Fruit fly (Drosophila melanogaster) whole organism, embryonic: Measurements from ENCODE around the gene CG43367.

Experiments used
- CG10147 ChIP-seq: fragments of 200-800 bp; sonication (Bioruptor generic); optimal IDR thresholded peaks from 2 replicates; lab custom pipeline; 2019; ENCODE audit warnings: missing biosample characterization, mild to moderate bottlenecking, missing genetic modification characterization, moderate library complexity
- CG11085 ChIP-seq: fragments of 200-800 bp; sonication (Bioruptor generic); IDR thresholded peaks from 2 replicates; pipeline ENCODE4 v1.3.6; 2022; ENCODE audit warnings: missing biosample characterization, missing genetic modification characterization
- CG11247 ChIP-seq: fragments of 200-800 bp; sonication (Bioruptor generic); IDR thresholded peaks from 2 replicates; pipeline ENCODE4 v1.3.6; 2022; ENCODE audit warnings: missing biosample characterization, missing genetic modification characterization
- CG11695 ChIP-seq: fragments of 200-800 bp; sonication (Bioruptor generic); IDR thresholded peaks from 3 replicates; pipeline ENCODE4 v1.3.6; 2022; ENCODE audit warnings: missing biosample characterization, missing genetic modification characterization
- CG12236 ChIP-seq: fragments of 200-800 bp; sonication (Bioruptor generic); optimal IDR thresholded peaks from 2 replicates; lab custom pipeline; 2016; ENCODE audit warnings: missing biosample characterization, missing genetic modification characterization
- CG12299 ChIP-seq: fragments of 200-800 bp; sonication (Bioruptor generic); optimal IDR thresholded peaks from 2 replicates; lab custom pipeline; 2018; ENCODE audit warnings: missing biosample characterization, mild to moderate bottlenecking, missing genetic modification characterization
- CG1233 ChIP-seq: fragments of 200-800 bp; sonication (Bioruptor generic); optimal IDR thresholded peaks from 4 replicates; lab custom pipeline; 2018; ENCODE audit warnings: missing biosample characterization, mild to moderate bottlenecking, missing genetic modification characterization
- CG14014 ChIP-seq: fragments of 200-800 bp; sonication (Bioruptor generic); IDR thresholded peaks from 2 replicates; pipeline ENCODE4 v1.3.6; 2022; ENCODE audit warnings: missing biosample characterization, missing genetic modification characterization
- CG15073 ChIP-seq: fragments of 200-800 bp; sonication (Bioruptor generic); optimal IDR thresholded peaks from 2 replicates; lab custom pipeline; 2016; ENCODE audit warnings: missing biosample characterization, missing genetic modification characterization
- CG15601 ChIP-seq: fragments of 200-800 bp; sonication (Bioruptor generic); optimal IDR thresholded peaks from 3 replicates; lab custom pipeline; 2019; ENCODE audit warnings: missing biosample characterization, mild to moderate bottlenecking, missing genetic modification characterization, moderate library complexity
- CG1603 ChIP-seq: fragments of 200-800 bp; sonication (Bioruptor generic); optimal IDR thresholded peaks from 2 replicates; lab custom pipeline; 2019; ENCODE audit warnings: missing biosample characterization, mild to moderate bottlenecking, missing genetic modification characterization, moderate library complexity
- CG1792 ChIP-seq: fragments of 200-800 bp; sonication (Bioruptor generic); optimal IDR thresholded peaks from 2 replicates; lab custom pipeline; 2016; ENCODE audit warnings: missing biosample characterization, missing genetic modification characterization
- CG2678 ChIP-seq: fragments of 200-800 bp; sonication (Bioruptor generic); optimal IDR thresholded peaks from 3 replicates; lab custom pipeline; 2019; ENCODE audit warnings: missing biosample characterization, mild to moderate bottlenecking, missing genetic modification characterization, moderate library complexity
- CG30020 ChIP-seq: fragments of 200-800 bp; optimal IDR thresholded peaks from 2 replicates; lab custom pipeline; 2019; ENCODE audit warnings: missing biosample characterization, mild to moderate bottlenecking, missing genetic modification characterization, moderate library complexity
- CG31224 ChIP-seq: fragments of 200-800 bp; sonication (Bioruptor generic); IDR thresholded peaks from 2 replicates; pipeline ENCODE4 v1.3.6; 2022; ENCODE audit warnings: missing biosample characterization, missing genetic modification characterization
- CG6175 ChIP-seq: fragments of 200-800 bp; sonication (Bioruptor generic); IDR thresholded peaks from 3 replicates; pipeline ENCODE4 v1.3.6; 2022; ENCODE audit warnings: missing biosample characterization, missing genetic modification characterization
- CG6272 ChIP-seq: fragments of 200-800 bp; sonication (Bioruptor generic); IDR thresholded peaks from 2 replicates; pipeline ENCODE4 v1.3.6; 2022; ENCODE audit warnings: missing biosample characterization, missing genetic modification characterization
- CG6813 ChIP-seq: fragments of 200-800 bp; sonication (Bioruptor generic); optimal IDR thresholded peaks from 2 replicates; lab custom pipeline; 2017; ENCODE audit warnings: missing biosample characterization, missing genetic modification characterization, mild to moderate bottlenecking, moderate library complexity, missing genetic modification reagents
- CG8765 ChIP-seq: fragments of 200-800 bp; sonication (Bioruptor generic); IDR thresholded peaks from 2 replicates; pipeline ENCODE4 v1.3.6; 2022; ENCODE audit warnings: missing biosample characterization, missing genetic modification characterization
- CG9817 ChIP-seq: fragments of 200-800 bp; sonication (Bioruptor generic); optimal IDR thresholded peaks from 2 replicates; lab custom pipeline; 2018; ENCODE audit warnings: missing biosample characterization, mild to moderate bottlenecking, missing genetic modification characterization, moderate library complexity
- Deaf1 ChIP-seq: fragments of 200-800 bp; optimal IDR thresholded peaks from 3 replicates; lab custom pipeline; 2019; ENCODE audit warnings: missing biosample characterization, mild to moderate bottlenecking, missing genetic modification characterization, moderate library complexity
- Dek ChIP-seq: fragments of 200-800 bp; sonication (Bioruptor generic); optimal IDR thresholded peaks from 3 replicates; lab custom pipeline; 2019; ENCODE audit warnings: missing biosample characterization, mild to moderate bottlenecking, missing genetic modification characterization, moderate library complexity
- Dll ChIP-seq: fragments of 200-800 bp; sonication (Bioruptor generic); IDR thresholded peaks from 4 replicates; pipeline ENCODE4 v1.3.6; 2022; ENCODE audit warnings: missing biosample characterization, missing genetic modification characterization; ENCODE audit not compliant: partially characterized antibody
- Doc3 ChIP-seq: fragments of 200-800 bp; sonication (Bioruptor generic); IDR thresholded peaks from 3 replicates; pipeline ENCODE4 v1.3.6; 2022; ENCODE audit warnings: missing biosample characterization, missing genetic modification characterization; ENCODE audit not compliant: partially characterized antibody
- ERR ChIP-seq: fragments of 200-800 bp; sonication (Bioruptor generic); optimal IDR thresholded peaks from 2 replicates; lab custom pipeline; 2016; ENCODE audit warnings: missing biosample characterization, missing genetic modification characterization
- Ets65A ChIP-seq: fragments of 200-800 bp; sonication (Bioruptor generic); peaks from one replicate; lab custom pipeline; 2016; ENCODE audit warnings: missing biosample characterization, missing genetic modification characterization
- Ets97D ChIP-seq: fragments of 200-800 bp; sonication (Bioruptor generic); optimal IDR thresholded peaks from 3 replicates; lab custom pipeline; 2016; ENCODE audit warnings: missing biosample characterization, missing genetic modification characterization
- HLH54F ChIP-seq: fragments of 200-800 bp; sonication (Bioruptor generic); optimal IDR thresholded peaks from 3 replicates; lab custom pipeline; 2016; ENCODE audit warnings: missing biosample characterization, missing genetic modification characterization
- HLHmδ ChIP-seq: fragments of 200-800 bp; sonication (Bioruptor generic); optimal IDR thresholded peaks from 2 replicates; lab custom pipeline; 2018; ENCODE audit warnings: missing biosample characterization, mild to moderate bottlenecking, missing genetic modification characterization, moderate library complexity
- Hey ChIP-seq: fragments of 200-800 bp; sonication (Bioruptor generic); optimal IDR thresholded peaks from 3 replicates; lab custom pipeline; 2018; ENCODE audit warnings: missing biosample characterization, mild to moderate bottlenecking, missing genetic modification characterization
- Hr3 ChIP-seq: fragments of 200-800 bp; sonication (Bioruptor generic); optimal IDR thresholded peaks from 3 replicates; lab custom pipeline; 2016; ENCODE audit warnings: missing biosample characterization, missing genetic modification characterization
- MTF-1 ChIP-seq: fragments of 200-800 bp; sonication (Bioruptor generic); optimal IDR thresholded peaks from 2 replicates; lab custom pipeline; 2018; ENCODE audit warnings: missing biosample characterization, mild to moderate bottlenecking, missing genetic modification characterization, borderline replicate concordance
- NC2α ChIP-seq: fragments of 200-800 bp; sonication (Bioruptor generic); optimal IDR thresholded peaks from 2 replicates; lab custom pipeline; 2016; ENCODE audit warnings: missing biosample characterization, missing genetic modification characterization
- Opbp ChIP-seq: fragments of 200-800 bp; sonication (Bioruptor generic); IDR thresholded peaks from 3 replicates; pipeline ENCODE4 v1.3.6; 2022; ENCODE audit warnings: missing biosample characterization, missing genetic modification characterization; ENCODE audit not compliant: partially characterized antibody
- Side ChIP-seq: fragments of 200-800 bp; sonication (Bioruptor generic); optimal IDR thresholded peaks from 2 replicates; lab custom pipeline; 2016; ENCODE audit warnings: missing biosample characterization, missing genetic modification characterization
- Six4 ChIP-seq: fragments of 200-800 bp; sonication (Bioruptor generic); optimal IDR thresholded peaks from 2 replicates; lab custom pipeline; 2016; ENCODE audit warnings: missing biosample characterization, missing genetic modification characterization
- bbx ChIP-seq: fragments of 200-800 bp; sonication (Bioruptor generic); IDR thresholded peaks from 2 replicates; pipeline ENCODE4 v1.3.6; 2022; ENCODE audit warnings: missing biosample characterization, missing genetic modification characterization; ENCODE audit not compliant: partially characterized antibody
- crc ChIP-seq: fragments of 200-800 bp; sonication (Bioruptor generic); optimal IDR thresholded peaks from 2 replicates; lab custom pipeline; 2016; ENCODE audit warnings: missing biosample characterization, missing genetic modification characterization
- crol ChIP-seq: fragments of 200-800 bp; sonication (Bioruptor generic); IDR thresholded peaks from 2 replicates; pipeline ENCODE4 v1.3.6; 2022; ENCODE audit warnings: missing biosample characterization, missing genetic modification characterization
- cwo ChIP-seq: fragments of 200-800 bp; sonication (Bioruptor generic); optimal IDR thresholded peaks from 3 replicates; lab custom pipeline; 2017; ENCODE audit warnings: missing biosample characterization, missing genetic modification characterization, mild to moderate bottlenecking, moderate library complexity, missing genetic modification reagents
- eyg ChIP-seq: fragments of 200-800 bp; sonication (Bioruptor generic); optimal IDR thresholded peaks from 3 replicates; lab custom pipeline; 2016; ENCODE audit warnings: missing biosample characterization, missing genetic modification characterization
- fd102C ChIP-seq: fragments of 200-800 bp; sonication (Bioruptor generic); optimal IDR thresholded peaks from 2 replicates; lab custom pipeline; 2018; ENCODE audit warnings: missing biosample characterization, mild to moderate bottlenecking, missing genetic modification characterization, moderate library complexity
- gcm ChIP-seq: fragments of 200-800 bp; sonication (Bioruptor generic); optimal IDR thresholded peaks from 2 replicates; lab custom pipeline; 2019; ENCODE audit warnings: missing biosample characterization, mild to moderate bottlenecking, missing genetic modification characterization, moderate library complexity
- grau ChIP-seq: fragments of 200-800 bp; optimal IDR thresholded peaks from 3 replicates; lab custom pipeline; 2019; ENCODE audit warnings: missing biosample characterization, mild to moderate bottlenecking, missing genetic modification characterization, moderate library complexity
- gsb-n ChIP-seq: fragments of 200-800 bp; sonication (Bioruptor generic); optimal IDR thresholded peaks from 3 replicates; lab custom pipeline; 2018; ENCODE audit warnings: missing biosample characterization, mild to moderate bottlenecking, missing genetic modification characterization
- ken ChIP-seq: fragments of 200-800 bp; sonication (Bioruptor generic); IDR thresholded peaks from 3 replicates; pipeline ENCODE4 v1.3.6; 2022; ENCODE audit warnings: missing biosample characterization, missing genetic modification characterization
- lab ChIP-seq: fragments of 200-800 bp; sonication (Bioruptor generic); optimal IDR thresholded peaks from 3 replicates; lab custom pipeline; 2017; ENCODE audit warnings: missing biosample characterization, missing genetic modification characterization, mild to moderate bottlenecking, moderate library complexity, missing genetic modification reagents
- pita ChIP-seq: fragments of 200-800 bp; sonication (Bioruptor generic); optimal IDR thresholded peaks from 2 replicates; lab custom pipeline; 2017; ENCODE audit warnings: missing biosample characterization, mild to moderate bottlenecking, missing genetic modification characterization
- sens-2 ChIP-seq: fragments of 200-800 bp; sonication (Bioruptor generic); IDR thresholded peaks from 2 replicates; pipeline ENCODE4 v1.3.6; 2022; ENCODE audit warnings: missing biosample characterization, missing genetic modification characterization
- slou ChIP-seq: fragments of 200-800 bp; sonication (Bioruptor generic); optimal IDR thresholded peaks from 3 replicates; lab custom pipeline; 2016; ENCODE audit warnings: missing biosample characterization, missing genetic modification characterization
- toy ChIP-seq: fragments of 200-800 bp; sonication (Bioruptor generic); IDR thresholded peaks from 2 replicates; pipeline ENCODE4 v1.3.6; 2022; ENCODE audit warnings: missing biosample characterization, missing genetic modification characterization
- yki ChIP-seq: fragments of >200 bp; optimal IDR thresholded peaks from 3 replicates; lab custom pipeline; 2018

CG43367 gene

DNA sequence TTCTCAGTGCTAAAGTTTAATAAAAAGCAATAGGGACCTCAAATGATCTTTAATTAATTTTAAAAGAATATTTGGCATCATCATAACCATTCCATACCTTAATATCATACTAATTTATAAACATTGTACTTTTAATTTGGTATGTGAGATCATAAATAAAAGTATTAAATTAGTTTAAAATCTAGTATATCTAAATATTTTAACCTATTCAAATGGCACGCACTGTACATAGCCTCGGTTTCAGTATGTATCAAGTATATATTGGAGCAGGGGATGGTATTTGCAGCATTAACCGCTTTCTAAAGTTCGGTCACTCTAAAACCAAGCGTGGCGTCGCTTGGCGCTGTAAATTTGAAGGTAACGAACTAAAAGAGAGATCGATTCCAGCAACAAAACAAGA, 48.6 kb downstream of the CG43367 start, which contains the start of gene pav (continued):
- TF ChIP-seq cwo (GFP tag; lab: Kevin White, UChicago) (no peak), CG10147 (GFP tag; lab: Kevin White, UChicago) (no peak), CG2678 (no peak), Opbp (GFP tag; lab: Robert Waterston, UW) (0 out of 3 replicates have a peak, but pooled peaks have one; percentile 6), CG11085 (0 out of 2 replicates have a peak, but pooled peaks have one; percentile 11), Hr3 (GFP tag; lab: Kevin White, UChicago) (peak; percentile 18), bbx (GFP tag; lab: Robert Waterston, UW) (no peak), CG1792 (GFP tag; lab: Kevin White, UChicago) (no peak), Hey (tag; lab: Kevin White, UChicago) (no peak), gcm (GFP tag; lab: Kevin White, UChicago) (no peak), Ets97D (GFP tag; lab: Kevin White, UChicago) (peak; percentile 42), Dek (peak; percentile 35), crol (no peak), CG15073 (no peak), CG11695 (peak; percentile 80), sens-2 (GFP tag; lab: Robert Waterston, UW) (no peak), Six4 (GFP tag; lab: Kevin White, UChicago) (no peak), CG15601 (no peak), ERR (GFP tag; lab: Kevin White, UChicago) (no peak), Ets65A (GFP tag; lab: Kevin White, UChicago) (no peak), slou (no peak), pita (no peak), Dll (GFP tag; lab: Robert Waterston, UW) (no peak), CG6813 (GFP tag; lab: Kevin White, UChicago) (no peak), CG31224 (GFP tag; lab: Robert Waterston, UW) (no peak), gsb-n (tag; lab: Kevin White, UChicago) (no peak), CG1603 (no peak), MTF-1 (GFP tag; lab: Kevin White, UChicago) (no peak), CG8765 (no peak), NC2α (GFP tag; lab: Kevin White, UChicago) (no peak), ken (GFP tag; lab: Robert Waterston, UW) (no peak), toy (GFP tag; lab: Robert Waterston, UW) (no peak), CG1233 (no peak), CG11247 (GFP tag; lab: Robert Waterston, UW) (no peak), eyg (GFP tag; lab: Kevin White, UChicago) (no peak), CG14014 (peak; percentile 47; the same call in 1 of the 2 replicates), HLHmδ (GFP tag; lab: Kevin White, UChicago) (no peak), CG6175 (no peak), CG9817 (tag; lab: Kevin White, UChicago) (peak; percentile 50), grau (tag; lab: Kevin White, UChicago) (peak; percentile 65), CG30020 (tag; lab: Kevin White, UChicago) (no peak), CG6272 (GFP tag; lab: Robert Waterston, UW) (no peak), HLH54F (GFP tag; lab: Kevin White, UChicago) (no peak), lab (GFP tag; lab: Kevin White, UChicago) (no peak), CG12299 (peak; percentile 6), fd102C (no peak), yki (lab: Kevin White, UChicago) (no peak), CG12236 (GFP tag; lab: Kevin White, UChicago) (no peak), crc (GFP tag; lab: Kevin White, UChicago) (no peak), Deaf1 (tag; lab: Kevin White, UChicago) (no peak), Side (GFP tag; lab: Kevin White, UChicago) (no peak), Doc3 (GFP tag; lab: Robert Waterston, UW) (no peak)
